Worm (Caenorhabditis elegans): Measurements from ENCODE around the gene F53C3.3.

The F53C3.3 gene

ce11 chrII:3935098-3935497 is 32.4 kb downstream of the F53C3.3 start (continued):
- no peak for TF ChIP-seq dpl-1 (GFP tag; optimal IDR thresholded peaks at IDR 0.05)

- no peak for TF ChIP-seq attf-3 (GFP tag; conservative IDR thresholded peaks at IDR 0.05)
- no peak for TF ChIP-seq Y53F4B.3 (GFP tag; IDR thresholded peaks at IDR 0.05)
- peak; percentile 67; the same call in 1 of the 2 replicates for TF ChIP-seq ceh-91 (GFP tag; IDR thresholded peaks at IDR 0.05)
- TF ChIP-seq egrh-3 (GFP tag; IDR thresholded peaks at IDR 0.05), result no peak
- no peak for TF ChIP-seq zfh-2 (GFP tag; conservative IDR thresholded peaks at IDR 0.05)
- no peak for TF ChIP-seq bed-1 (GFP tag; IDR thresholded peaks at IDR 0.05)
- TF ChIP-seq nhr-80 (tag; optimal IDR thresholded peaks at IDR 0.05), result no peak
- no peak for TF ChIP-seq F10E7.11 (tag; optimal IDR thresholded peaks at IDR 0.05)
- peak; percentile 77 for TF ChIP-seq madf-6 (GFP tag; IDR thresholded peaks at IDR 0.05)
- TF ChIP-seq ets-4 (GFP tag; optimal IDR thresholded peaks at IDR 0.05), result no peak
- no peak for TF ChIP-seq snpc-4 (GFP tag; optimal IDR thresholded peaks at IDR 0.05)
- no peak for TF ChIP-seq snpc-4 (tag; optimal IDR thresholded peaks at IDR 0.05)
- TF ChIP-seq F49E8.2 (tag; optimal IDR thresholded peaks at IDR 0.05; ENCODE audit: insufficient read depth), result no peak
- TF ChIP-seq nhr-120 (GFP tag; IDR thresholded peaks at IDR 0.05), result no peak
- TF ChIP-seq rec-8 (tag; optimal IDR thresholded peaks at IDR 0.05), result no peak
- TF ChIP-seq dox-1 (GFP tag; IDR thresholded peaks at IDR 0.05), result no peak
- no peak for TF ChIP-seq pbrm-1 (GFP tag; IDR thresholded peaks at IDR 0.05)
- TF ChIP-seq nhr-27 (tag; optimal IDR thresholded peaks at IDR 0.05), result no peak
- no peak for TF ChIP-seq B0261.1 (tag; optimal IDR thresholded peaks at IDR 0.05)
- no peak for TF ChIP-seq K12H6.12 (tag; optimal IDR thresholded peaks at IDR 0.05)
- TF ChIP-seq egl-18 (GFP tag; IDR thresholded peaks at IDR 0.05), result no peak
- TF ChIP-seq mcd-1 (GFP tag; IDR thresholded peaks at IDR 0.05), result no peak
- no peak for TF ChIP-seq tbp1 (GFP tag; optimal IDR thresholded peaks at IDR 0.05)
- no peak for TF ChIP-seq zim-3 (tag; optimal IDR thresholded peaks at IDR 0.05)
- TF ChIP-seq F33H1.4 (GFP tag; IDR thresholded peaks at IDR 0.05), result peak; percentile 62
- no peak for TF ChIP-seq pha-4 (tag; optimal IDR thresholded peaks at IDR 0.05)
- TF ChIP-seq him-1 (tag; optimal IDR thresholded peaks at IDR 0.05), result peak; percentile 26
- no peak for TF ChIP-seq cebp-1 (GFP tag; IDR thresholded peaks at IDR 0.05)
- TF ChIP-seq cebp-1 (tag; optimal IDR thresholded peaks at IDR 0.05), result no peak
- TF ChIP-seq unc-130 (GFP tag; optimal IDR thresholded peaks at IDR 0.05), result no peak
- no peak for TF ChIP-seq unc-62 (GFP tag; optimal IDR thresholded peaks at IDR 0.05)
- no peak for TF ChIP-seq dpff-1 (tag; optimal IDR thresholded peaks at IDR 0.05)
- no peak for TF ChIP-seq ztf-6 (GFP tag; IDR thresholded peaks at IDR 0.05)
- TF ChIP-seq nhr-90 (tag; optimal IDR thresholded peaks at IDR 0.05), result no peak
- TF ChIP-seq dpl-1 (GFP tag; optimal IDR thresholded peaks at IDR 0.05), result peak; percentile 33
- no peak for TF ChIP-seq rcor-1 (GFP tag; IDR thresholded peaks at IDR 0.05)
- no peak for TF ChIP-seq snpc-1.3 (tag; optimal IDR thresholded peaks at IDR 0.05; ENCODE audit: insufficient read depth)
- no peak for TF ChIP-seq Y95B8A.8 (GFP tag; IDR thresholded peaks at IDR 0.05)
- no peak for TF ChIP-seq atf-7 (tag; optimal IDR thresholded peaks at IDR 0.05)
- no peak for TF ChIP-seq F39B2.1 (GFP tag; IDR thresholded peaks at IDR 0.05)
- no peak for TF ChIP-seq repo-1 (tag; optimal IDR thresholded peaks at IDR 0.05)
- TF ChIP-seq Y67H2A.10 (GFP tag; conservative IDR thresholded peaks at IDR 0.05), result no peak
- no peak for TF ChIP-seq Y79H2A.3 (GFP tag; conservative IDR thresholded peaks at IDR 0.05)
- TF ChIP-seq fkh-3 (tag; optimal IDR thresholded peaks at IDR 0.05), result no peak
- no peak for TF ChIP-seq B0336.3 (GFP tag; IDR thresholded peaks at IDR 0.05)
- no peak for TF ChIP-seq F37B4.10 (GFP tag; IDR thresholded peaks at IDR 0.05)
- no peak for TF ChIP-seq C06A6.2 (GFP tag; conservative IDR thresholded peaks at IDR 0.05)
- no peak for TF ChIP-seq K11D2.4 (GFP tag; IDR thresholded peaks at IDR 0.05)
Measured at ce11 chrII:3935990-3936389, 33.3 kb downstream of the F53C3.3 start.
